Fruit fly (Drosophila melanogaster) whole organism, embryonic: ENCODE results near the gene Myo95E.

Experiments
- Abd-B ChIP-seq: fragments of 200-800 bp; sonication (Bioruptor generic); optimal IDR thresholded peaks from 2 replicates; lab custom pipeline; 2018; ENCODE audit warnings: missing biosample characterization, mild to moderate bottlenecking, missing genetic modification characterization, moderate library complexity
- Adf1 ChIP-seq: fragments of 200-800 bp; sonication (Bioruptor generic); IDR thresholded peaks from 2 replicates; pipeline ENCODE4 v1.3.6; 2022; ENCODE audit warnings: missing biosample characterization, missing genetic modification characterization
- Atf-2 ChIP-seq: fragments of 200-800 bp; sonication (Bioruptor generic); optimal IDR thresholded peaks from 2 replicates; lab custom pipeline; 2016; ENCODE audit warnings: missing biosample characterization, missing genetic modification characterization
- Bgb ChIP-seq: fragments of 200-800 bp; sonication (Bioruptor generic); IDR thresholded peaks from 2 replicates; pipeline ENCODE4 v1.3.6; 2022; ENCODE audit warnings: missing biosample characterization, missing genetic modification characterization; ENCODE audit not compliant: partially characterized antibody
- CG10147 ChIP-seq: fragments of 200-800 bp; sonication (Bioruptor generic); optimal IDR thresholded peaks from 2 replicates; lab custom pipeline; 2019; ENCODE audit warnings: missing biosample characterization, mild to moderate bottlenecking, missing genetic modification characterization, moderate library complexity
- CG10366 ChIP-seq: fragments of 200-800 bp; sonication (Bioruptor generic); IDR thresholded peaks from 2 replicates; pipeline ENCODE4 v1.3.6; 2022; ENCODE audit warnings: missing biosample characterization, missing genetic modification characterization
- CG10959 ChIP-seq: fragments of 200-800 bp; sonication (Bioruptor generic); IDR thresholded peaks from 2 replicates; pipeline ENCODE4 v1.3.6; 2022; ENCODE audit warnings: missing biosample characterization, missing genetic modification characterization
- CG11085 ChIP-seq: fragments of 200-800 bp; sonication (Bioruptor generic); IDR thresholded peaks from 2 replicates; pipeline ENCODE4 v1.3.6; 2022; ENCODE audit warnings: missing biosample characterization, missing genetic modification characterization
- CG11247 ChIP-seq: fragments of 200-800 bp; sonication (Bioruptor generic); IDR thresholded peaks from 2 replicates; pipeline ENCODE4 v1.3.6; 2022; ENCODE audit warnings: missing biosample characterization, missing genetic modification characterization
- CG12071 ChIP-seq: fragments of 200-800 bp; sonication (Bioruptor generic); optimal IDR thresholded peaks from 3 replicates; lab custom pipeline; 2018; ENCODE audit warnings: missing biosample characterization, mild to moderate bottlenecking, missing genetic modification characterization
- CG12104 ChIP-seq: fragments of 200-800 bp; sonication (Bioruptor generic); optimal IDR thresholded peaks from 3 replicates; lab custom pipeline; 2016; ENCODE audit warnings: missing biosample characterization, missing genetic modification characterization
- CG14710 ChIP-seq: fragments of 200-800 bp; sonication (Bioruptor generic); optimal IDR thresholded peaks from 3 replicates; lab custom pipeline; 2019; ENCODE audit warnings: missing biosample characterization, mild to moderate bottlenecking, missing genetic modification characterization, moderate library complexity
- CG15601 ChIP-seq: fragments of 200-800 bp; sonication (Bioruptor generic); optimal IDR thresholded peaks from 3 replicates; lab custom pipeline; 2019; ENCODE audit warnings: missing biosample characterization, mild to moderate bottlenecking, missing genetic modification characterization, moderate library complexity
- CG16813 ChIP-seq: fragments of 200-800 bp; sonication (Bioruptor generic); IDR thresholded peaks from 3 replicates; pipeline ENCODE4 v1.3.6; 2022; ENCODE audit warnings: missing biosample characterization, missing genetic modification characterization; ENCODE audit not compliant: partially characterized antibody
- CG17361 ChIP-seq: fragments of 200-800 bp; sonication (Bioruptor generic); IDR thresholded peaks from 3 replicates; pipeline ENCODE4 v1.3.6; 2022; ENCODE audit warnings: missing biosample characterization, missing genetic modification characterization
- CG17829 ChIP-seq: fragments of 200-800 bp; optimal IDR thresholded peaks from 2 replicates; lab custom pipeline; 2019; ENCODE audit warnings: missing biosample characterization, mild to moderate bottlenecking, missing genetic modification characterization, moderate library complexity
- CG18262 ChIP-seq: fragments of 200-800 bp; optimal IDR thresholded peaks from 3 replicates; lab custom pipeline; 2019; ENCODE audit warnings: missing biosample characterization, mild to moderate bottlenecking, missing genetic modification characterization, moderate library complexity
- CG3065 ChIP-seq: fragments of 200-800 bp; sonication (Bioruptor generic); optimal IDR thresholded peaks from 2 replicates; lab custom pipeline; 2016; ENCODE audit warnings: missing biosample characterization, missing genetic modification characterization
- CG43689 ChIP-seq: fragments of 200-800 bp; sonication (Bioruptor generic); IDR thresholded peaks from 2 replicates; pipeline ENCODE4 v1.3.6; 2022; ENCODE audit warnings: missing biosample characterization, missing genetic modification characterization
- CG7745 ChIP-seq: fragments of 200-800 bp; sonication (Bioruptor generic); optimal IDR thresholded peaks from 2 replicates; lab custom pipeline; 2018; ENCODE audit warnings: missing biosample characterization, mild to moderate bottlenecking, missing genetic modification characterization, moderate library complexity
- Dek ChIP-seq: fragments of 200-800 bp; sonication (Bioruptor generic); optimal IDR thresholded peaks from 3 replicates; lab custom pipeline; 2019; ENCODE audit warnings: missing biosample characterization, mild to moderate bottlenecking, missing genetic modification characterization, moderate library complexity
- Dfd ChIP-seq, 2 experiments: fragments of >200 bp; optimal IDR thresholded peaks; 2 replicates each; lab custom pipeline; 2017; ENCODE audit warnings: missing biosample characterization in 2 of 2, missing genetic modification characterization in 2 of 2
- HLH3B ChIP-seq: fragments of 200-800 bp; sonication (Bioruptor generic); IDR thresholded peaks from 2 replicates; pipeline ENCODE4 v1.3.6; 2022; ENCODE audit warnings: missing biosample characterization, missing genetic modification characterization
- HLH54F ChIP-seq: fragments of 200-800 bp; sonication (Bioruptor generic); optimal IDR thresholded peaks from 3 replicates; lab custom pipeline; 2016; ENCODE audit warnings: missing biosample characterization, missing genetic modification characterization
- HmgD ChIP-seq: fragments of 200-800 bp; sonication (Bioruptor generic); optimal IDR thresholded peaks from 3 replicates; lab custom pipeline; 2016; ENCODE audit warnings: missing biosample characterization, missing genetic modification characterization
- Hmr ChIP-seq: fragments of 200-800 bp; sonication (Bioruptor generic); optimal IDR thresholded peaks from 3 replicates; lab custom pipeline; 2017; ENCODE audit warnings: mild to moderate bottlenecking, missing biosample characterization, missing genetic modification reagents, missing genetic modification characterization
- MESR4 ChIP-seq: fragments of 200-800 bp; sonication (Bioruptor generic); optimal IDR thresholded peaks from 2 replicates; lab custom pipeline; 2018; ENCODE audit warnings: missing biosample characterization, mild to moderate bottlenecking, missing genetic modification characterization, moderate library complexity
- MTF-1 ChIP-seq: fragments of 200-800 bp; sonication (Bioruptor generic); optimal IDR thresholded peaks from 2 replicates; lab custom pipeline; 2018; ENCODE audit warnings: missing biosample characterization, mild to moderate bottlenecking, missing genetic modification characterization, borderline replicate concordance
- Mes4 ChIP-seq: fragments of 200-800 bp; sonication (Bioruptor generic); optimal IDR thresholded peaks from 2 replicates; lab custom pipeline; 2016; ENCODE audit warnings: missing biosample characterization, missing genetic modification characterization
- Ssrp ChIP-seq: fragments of 200-800 bp; sonication (Bioruptor generic); optimal IDR thresholded peaks from 2 replicates; lab custom pipeline; 2018; ENCODE audit warnings: missing biosample characterization, mild to moderate bottlenecking, missing genetic modification characterization, moderate library complexity
- TFAM ChIP-seq: fragments of 200-800 bp; sonication (Bioruptor generic); optimal IDR thresholded peaks from 2 replicates; lab custom pipeline; 2017; ENCODE audit warnings: missing biosample characterization, missing genetic modification characterization, inconsistent platforms
- btn ChIP-seq: fragments of 200-800 bp; sonication (Bioruptor generic); optimal IDR thresholded peaks from 2 replicates; lab custom pipeline; 2016; ENCODE audit warnings: missing biosample characterization, missing genetic modification characterization
- dati ChIP-seq: fragments of 200-800 bp; sonication (Bioruptor generic); IDR thresholded peaks from 2 replicates; pipeline ENCODE4 v1.3.6; 2022; ENCODE audit warnings: missing biosample characterization, missing genetic modification characterization
- disco-r ChIP-seq: fragments of 200-800 bp; sonication (Bioruptor generic); optimal IDR thresholded peaks from 2 replicates; lab custom pipeline; 2016; ENCODE audit warnings: missing biosample characterization, missing genetic modification characterization
- emc ChIP-seq: fragments of 200-800 bp; sonication (Bioruptor generic); optimal IDR thresholded peaks from 2 replicates; lab custom pipeline; 2016; ENCODE audit warnings: missing biosample characterization, missing genetic modification characterization
- esg ChIP-seq: fragments of 200-800 bp; sonication (Bioruptor generic); conservative IDR thresholded peaks from 2 replicates; pipeline ENCODE4 v1.3.6; 2022; ENCODE audit warnings: missing biosample characterization, missing genetic modification characterization
- fd102C ChIP-seq: fragments of 200-800 bp; sonication (Bioruptor generic); optimal IDR thresholded peaks from 2 replicates; lab custom pipeline; 2018; ENCODE audit warnings: missing biosample characterization, mild to moderate bottlenecking, missing genetic modification characterization, moderate library complexity
- fd3F ChIP-seq: fragments of 200-800 bp; sonication (Bioruptor generic); optimal IDR thresholded peaks from 2 replicates; lab custom pipeline; 2018; ENCODE audit warnings: missing biosample characterization, mild to moderate bottlenecking, missing genetic modification characterization, moderate library complexity
- fu2 ChIP-seq: fragments of 200-800 bp; sonication (Bioruptor generic); optimal IDR thresholded peaks from 2 replicates; lab custom pipeline; 2016; ENCODE audit warnings: missing biosample characterization, missing genetic modification characterization
- grau ChIP-seq: fragments of 200-800 bp; optimal IDR thresholded peaks from 3 replicates; lab custom pipeline; 2019; ENCODE audit warnings: missing biosample characterization, mild to moderate bottlenecking, missing genetic modification characterization, moderate library complexity
- gsb ChIP-seq: fragments of 200-800 bp; sonication (Bioruptor generic); IDR thresholded peaks from 2 replicates; pipeline ENCODE4 v1.3.6; 2022; ENCODE audit warnings: missing biosample characterization, missing genetic modification characterization
- gsb-n ChIP-seq: fragments of 200-800 bp; sonication (Bioruptor generic); optimal IDR thresholded peaks from 3 replicates; lab custom pipeline; 2018; ENCODE audit warnings: missing biosample characterization, mild to moderate bottlenecking, missing genetic modification characterization
- hkb ChIP-seq, 2 experiments: fragments of 200-800 bp in 1 of 2; fragments of >200 bp in 1 of 2; sonication (Bioruptor generic) in 1 of 2; IDR thresholded peaks in 1 of 2; optimal IDR thresholded peaks in 1 of 2; 2 replicates each; pipeline versions ENCODE4 v1.3.6 to Lab custom; 2017 to 2022; ENCODE audit warnings: missing biosample characterization in 1 of 2, missing genetic modification characterization in 1 of 2
- inv ChIP-seq: fragments of 200-800 bp; sonication (Bioruptor generic); IDR thresholded peaks from 2 replicates; pipeline ENCODE4 v1.3.6; 2022; ENCODE audit warnings: missing biosample characterization, missing genetic modification characterization; ENCODE audit not compliant: partially characterized antibody
- knrl ChIP-seq: fragments of 200-800 bp; sonication (Bioruptor generic); IDR thresholded peaks from 3 replicates; pipeline ENCODE4 v1.3.6; 2022; ENCODE audit warnings: missing biosample characterization, missing genetic modification characterization; ENCODE audit not compliant: partially characterized antibody
- nom ChIP-seq: fragments of 200-800 bp; sonication (Bioruptor generic); optimal IDR thresholded peaks from 2 replicates; lab custom pipeline; 2017; ENCODE audit warnings: missing biosample characterization, missing genetic modification characterization, mild to moderate bottlenecking, moderate library complexity, missing genetic modification reagents
- sens-2 ChIP-seq: fragments of 200-800 bp; sonication (Bioruptor generic); IDR thresholded peaks from 2 replicates; pipeline ENCODE4 v1.3.6; 2022; ENCODE audit warnings: missing biosample characterization, missing genetic modification characterization
- tll ChIP-seq, 2 experiments: fragments of 200-800 bp in 1 of 2; fragments of >200 bp in 1 of 2; sonication (Bioruptor generic) in 1 of 2; optimal IDR thresholded peaks; 2 replicates each; lab custom pipeline; 2017 to 2019; ENCODE audit warnings: missing biosample characterization in 2 of 2, missing genetic modification characterization in 2 of 2, mild to moderate bottlenecking in 1 of 2, moderate library complexity in 1 of 2
- usp ChIP-seq: fragments of >200 bp; optimal IDR thresholded peaks from 2 replicates; lab custom pipeline; 2017; ENCODE audit warnings: missing biosample characterization, missing genetic modification characterization

Myo95E gene

dm6 chr3R:24141013-24141592 is 20.2 kb downstream of the Myo95E start, which contains the start of gene Kal1 (continued):
- TF ChIP-seq CG43689 (peak; percentile 87), CG10147 (GFP tag; lab: Kevin White, UChicago) (peak; percentile 79), dati (GFP tag; lab: Robert Waterston, UW) (peak; percentile 51; the same call in 1 of the 2 replicates), fd102C (GFP tag; lab: Kevin White, UChicago) (peak; percentile 30), disco-r (GFP tag; lab: Kevin White, UChicago) (no peak), CG3065 (peak; percentile 71), Dfd (GFP tag; optimal IDR thresholded peaks at IDR 0.05; lab: Kevin White, UChicago) (no peak), inv (no peak), tll (GFP tag; optimal IDR thresholded peaks at IDR 0.05; lab: Kevin White, UChicago) (no peak), CG11247 (peak; percentile 78), Dek (peak; percentile 61), MTF-1 (GFP tag; lab: Kevin White, UChicago) (peak; percentile 78), gsb (peak; percentile 69), CG11085 (GFP tag; lab: Robert Waterston, UW) (0 out of 2 replicates have a peak, but pooled peaks have one; percentile 39), Ssrp (peak; percentile 92), sens-2 (peak; percentile 91), Bgb (GFP tag; lab: Robert Waterston, UW) (no peak), usp (GFP tag; lab: Kevin White, UChicago) (no peak), MESR4 (peak; percentile 35), HmgD (GFP tag; lab: Kevin White, UChicago) (no peak), Hmr (GFP tag; lab: Kevin White, UChicago) (peak; percentile 86), Adf1 (peak; percentile 39), esg (GFP tag; lab: Robert Waterston, UW) (peak; percentile 86), CG14710 (tag; lab: Kevin White, UChicago) (peak; percentile 89), Atf-2 (peak; percentile 20), btn (GFP tag; lab: Kevin White, UChicago) (no peak), CG10959 (peak; percentile 86), CG10366 (GFP tag; lab: Robert Waterston, UW) (peak; percentile 92), grau (peak; percentile 92), fu2 (GFP tag; lab: Kevin White, UChicago) (no peak), hkb (optimal IDR thresholded peaks at IDR 0.05; lab: Kevin White, UChicago) (no peak), hkb (GFP tag; IDR thresholded peaks at IDR 0.05; lab: Robert Waterston, UW) (peak; percentile 96), Abd-B (peak; percentile 84), CG17829 (peak; percentile 95), nom (peak; percentile 97), HLH54F (GFP tag; lab: Kevin White, UChicago) (no peak), TFAM (GFP tag; lab: Kevin White, UChicago) (peak; percentile 63), gsb-n (tag; lab: Kevin White, UChicago) (peak; percentile 97), CG12104 (GFP tag; lab: Kevin White, UChicago) (peak; percentile 80), knrl (0 out of 3 replicates have a peak, but pooled peaks have one; percentile 38), fd3F (GFP tag; lab: Kevin White, UChicago) (peak; percentile 80), HLH3B (peak; percentile 96), CG16813 (GFP tag; lab: Robert Waterston, UW) (no peak), CG17361 (GFP tag; lab: Robert Waterston, UW) (peak; percentile 90), CG18262 (tag; lab: Kevin White, UChicago) (peak; percentile 96), CG7745 (tag; lab: Kevin White, UChicago) (peak; percentile 32), emc (GFP tag; lab: Kevin White, UChicago) (no peak), CG15601 (tag; lab: Kevin White, UChicago) (peak; percentile 94), Mes4 (GFP tag; lab: Kevin White, UChicago) (no peak), CG12071 (GFP tag; lab: Kevin White, UChicago) (peak; percentile 81)
